Fruit fly (Drosophila melanogaster) whole organism, embryonic: ENCODE results near the gene Sar1.

Experiments used
- Adf1 ChIP-seq: fragments of 200-800 bp; sonication (Bioruptor generic); IDR thresholded peaks from 2 replicates; pipeline ENCODE4 v1.3.6; 2022; ENCODE audit warnings: missing biosample characterization, missing genetic modification characterization
- CG10147 ChIP-seq: fragments of 200-800 bp; sonication (Bioruptor generic); optimal IDR thresholded peaks from 2 replicates; lab custom pipeline; 2019; ENCODE audit warnings: missing biosample characterization, mild to moderate bottlenecking, missing genetic modification characterization, moderate library complexity
- CG12942 ChIP-seq: fragments of 200-800 bp; sonication (Bioruptor generic); optimal IDR thresholded peaks from 3 replicates; lab custom pipeline; 2016; ENCODE audit warnings: missing biosample characterization, missing genetic modification characterization
- CG13624 ChIP-seq: fragments of 200-800 bp; sonication (Bioruptor generic); optimal IDR thresholded peaks from 2 replicates; lab custom pipeline; 2016; ENCODE audit warnings: missing biosample characterization, missing genetic modification characterization
- CG14710 ChIP-seq: fragments of 200-800 bp; sonication (Bioruptor generic); optimal IDR thresholded peaks from 3 replicates; lab custom pipeline; 2019; ENCODE audit warnings: missing biosample characterization, mild to moderate bottlenecking, missing genetic modification characterization, moderate library complexity
- CG14860 ChIP-seq: fragments of 200-800 bp; sonication (Bioruptor generic); IDR thresholded peaks from 3 replicates; pipeline ENCODE4 v1.3.6; 2022; ENCODE audit warnings: missing biosample characterization, missing genetic modification characterization; ENCODE audit not compliant: partially characterized antibody
- CG15514 ChIP-seq: fragments of 200-800 bp; sonication (Bioruptor generic); optimal IDR thresholded peaks from 3 replicates; lab custom pipeline; 2017; ENCODE audit warnings: missing biosample characterization, missing genetic modification characterization, mild to moderate bottlenecking, moderate library complexity, missing genetic modification reagents
- CG1647 ChIP-seq: fragments of 200-800 bp; sonication (Bioruptor generic); optimal IDR thresholded peaks from 3 replicates; lab custom pipeline; 2016; ENCODE audit warnings: missing biosample characterization, missing genetic modification characterization
- CG17186 ChIP-seq: fragments of 200-800 bp; sonication (Bioruptor generic); optimal IDR thresholded peaks from 3 replicates; lab custom pipeline; 2017; ENCODE audit warnings: missing biosample characterization, missing genetic modification reagents, missing genetic modification characterization
- CG17361 ChIP-seq: fragments of 200-800 bp; sonication (Bioruptor generic); IDR thresholded peaks from 3 replicates; pipeline ENCODE4 v1.3.6; 2022; ENCODE audit warnings: missing biosample characterization, missing genetic modification characterization
- CG18619 ChIP-seq: fragments of 200-800 bp; sonication (Bioruptor generic); optimal IDR thresholded peaks from 3 replicates; lab custom pipeline; 2017; ENCODE audit warnings: missing biosample characterization, mild to moderate bottlenecking, missing genetic modification characterization
- CG2120 ChIP-seq: fragments of 200-800 bp; sonication (Bioruptor generic); optimal IDR thresholded peaks from 3 replicates; lab custom pipeline; 2016; ENCODE audit warnings: missing biosample characterization, missing genetic modification characterization
- CG34376 ChIP-seq: fragments of 200-800 bp; sonication (Bioruptor generic); optimal IDR thresholded peaks from 2 replicates; lab custom pipeline; 2018; ENCODE audit warnings: missing biosample characterization, mild to moderate bottlenecking, missing genetic modification characterization
- CG4730 ChIP-seq: fragments of 200-800 bp; sonication (Bioruptor generic); IDR thresholded peaks from 2 replicates; pipeline ENCODE4 v1.3.6; 2022; ENCODE audit warnings: missing biosample characterization, missing genetic modification characterization
- CG6254 ChIP-seq: fragments of 200-800 bp; sonication (Bioruptor generic); optimal IDR thresholded peaks from 3 replicates; lab custom pipeline; 2017; ENCODE audit warnings: mild to moderate bottlenecking, missing biosample characterization, missing genetic modification reagents, missing genetic modification characterization
- CG6689 ChIP-seq: fragments of 200-800 bp; sonication (Bioruptor generic); IDR thresholded peaks from 2 replicates; pipeline ENCODE4 v1.3.6; 2022; ENCODE audit warnings: missing biosample characterization, missing genetic modification characterization
- CG7963 ChIP-seq: fragments of 200-800 bp; sonication (Bioruptor generic); IDR thresholded peaks from 3 replicates; pipeline ENCODE4 v1.3.6; 2022; ENCODE audit warnings: missing biosample characterization, missing genetic modification characterization; ENCODE audit not compliant: partially characterized antibody
- CG9609 ChIP-seq: fragments of 200-800 bp; sonication (Bioruptor generic); optimal IDR thresholded peaks from 3 replicates; lab custom pipeline; 2016; ENCODE audit warnings: missing biosample characterization, missing genetic modification characterization
- Dad ChIP-seq: fragments of 200-800 bp; sonication (Bioruptor generic); optimal IDR thresholded peaks from 3 replicates; lab custom pipeline; 2016; ENCODE audit warnings: missing biosample characterization, missing genetic modification characterization
- Dfd ChIP-seq, 2 experiments: fragments of >200 bp; optimal IDR thresholded peaks; 2 replicates each; lab custom pipeline; 2017; ENCODE audit warnings: missing biosample characterization in 2 of 2, missing genetic modification characterization in 2 of 2
- Dip2 ChIP-seq: fragments of 200-800 bp; sonication (Bioruptor generic); IDR thresholded peaks from 2 replicates; pipeline ENCODE4 v1.3.6; 2022; ENCODE audit warnings: missing biosample characterization, missing genetic modification characterization
- E2f1 ChIP-seq: fragments of 200-800 bp; sonication (Bioruptor generic); IDR thresholded peaks from 2 replicates; pipeline ENCODE4 v1.3.6; 2022; ENCODE audit warnings: missing biosample characterization, missing genetic modification characterization
- Eip74EF ChIP-seq, 2 experiments: fragments of 200-800 bp in 1 of 2; fragments of >200 bp in 1 of 2; sonication (Bioruptor generic) in 1 of 2; optimal IDR thresholded peaks; 2 replicates each; lab custom pipeline; 2017 to 2019; ENCODE audit warnings: missing biosample characterization in 2 of 2, missing genetic modification characterization in 2 of 2, mild to moderate bottlenecking in 1 of 2, moderate library complexity in 1 of 2
- HLH54F ChIP-seq: fragments of 200-800 bp; sonication (Bioruptor generic); optimal IDR thresholded peaks from 3 replicates; lab custom pipeline; 2016; ENCODE audit warnings: missing biosample characterization, missing genetic modification characterization
- Lim3 ChIP-seq: fragments of 200-800 bp; sonication (Bioruptor generic); IDR thresholded peaks from 2 replicates; pipeline ENCODE4 v1.3.6; 2022; ENCODE audit warnings: missing biosample characterization, missing genetic modification characterization
- NfI ChIP-seq: fragments of 200-800 bp; sonication (Bioruptor generic); optimal IDR thresholded peaks from 3 replicates; lab custom pipeline; 2018; ENCODE audit warnings: missing biosample characterization, mild to moderate bottlenecking, missing genetic modification characterization, moderate library complexity
- Rfx ChIP-seq: fragments of 200-800 bp; sonication (Bioruptor generic); IDR thresholded peaks from 2 replicates; pipeline ENCODE4 v1.3.6; 2022; ENCODE audit warnings: missing biosample characterization, missing genetic modification characterization
- amos ChIP-seq: fragments of 200-800 bp; sonication (Bioruptor generic); IDR thresholded peaks from 2 replicates; pipeline ENCODE4 v1.3.6; 2022; ENCODE audit warnings: missing biosample characterization, missing genetic modification characterization; ENCODE audit not compliant: partially characterized antibody
- ara ChIP-seq: fragments of 200-800 bp; sonication (Bioruptor generic); IDR thresholded peaks from 2 replicates; pipeline ENCODE4 v1.3.6; 2022; ENCODE audit warnings: missing biosample characterization, missing genetic modification characterization
- ash1 ChIP-seq: fragments of 200-800 bp; sonication (Bioruptor generic); optimal IDR thresholded peaks from 2 replicates; lab custom pipeline; 2018; ENCODE audit warnings: missing biosample characterization, mild to moderate bottlenecking, missing genetic modification characterization
- ato ChIP-seq: fragments of 200-800 bp; sonication (Bioruptor generic); IDR thresholded peaks from 2 replicates; pipeline ENCODE4 v1.3.6; 2022; ENCODE audit warnings: missing biosample characterization, missing genetic modification characterization; ENCODE audit not compliant: partially characterized antibody
- bab2 ChIP-seq: fragments of 200-800 bp; sonication (Bioruptor generic); optimal IDR thresholded peaks from 2 replicates; lab custom pipeline; 2016; ENCODE audit warnings: missing biosample characterization, missing genetic modification characterization
- bcd ChIP-seq: fragments of 200-800 bp; sonication (Bioruptor generic); optimal IDR thresholded peaks from 2 replicates; lab custom pipeline; 2017; ENCODE audit warnings: missing biosample characterization, mild to moderate bottlenecking, missing genetic modification characterization
- br ChIP-seq: fragments of >200 bp; optimal IDR thresholded peaks from 2 replicates; lab custom pipeline; 2017
- cg ChIP-seq: fragments of 200-800 bp; sonication (Bioruptor generic); optimal IDR thresholded peaks from 3 replicates; lab custom pipeline; 2019; ENCODE audit warnings: missing biosample characterization, mild to moderate bottlenecking, missing genetic modification characterization, moderate library complexity
- chif ChIP-seq, 2 experiments: fragments of 200-800 bp; sonication (Bioruptor generic); optimal IDR thresholded peaks; 3 replicates each; lab custom pipeline; 2016; ENCODE audit warnings: missing biosample characterization in 2 of 2, missing genetic modification characterization in 2 of 2
- dan ChIP-seq: fragments of 200-800 bp; sonication (Bioruptor generic); IDR thresholded peaks from 2 replicates; pipeline ENCODE4 v1.3.6; 2022; ENCODE audit warnings: missing biosample characterization, missing genetic modification characterization
- dm ChIP-seq: fragments of 200-800 bp; sonication (Bioruptor generic); optimal IDR thresholded peaks from 3 replicates; lab custom pipeline; 2016; ENCODE audit warnings: missing biosample characterization, missing genetic modification characterization
- dysf ChIP-seq: fragments of 200-800 bp; sonication (Bioruptor generic); IDR thresholded peaks from 3 replicates; pipeline ENCODE4 v1.3.6; 2022; ENCODE audit warnings: missing biosample characterization, missing genetic modification characterization
- ftz-f1 ChIP-seq: fragments of 200-800 bp; sonication (Bioruptor generic); optimal IDR thresholded peaks from 2 replicates; lab custom pipeline; 2016; ENCODE audit warnings: missing biosample characterization, missing genetic modification characterization
- gce ChIP-seq: fragments of 200-800 bp; sonication (Bioruptor generic); IDR thresholded peaks from 3 replicates; pipeline ENCODE4 v1.3.6; 2022; ENCODE audit warnings: missing biosample characterization, missing genetic modification characterization
- h ChIP-seq: fragments of >200 bp; optimal IDR thresholded peaks from 2 replicates; lab custom pipeline; 2017
- hb ChIP-seq: fragments of 200-800 bp; sonication (Bioruptor generic); IDR thresholded peaks from 3 replicates; pipeline ENCODE4 v1.3.6; 2022; ENCODE audit warnings: missing biosample characterization, missing genetic modification characterization; ENCODE audit not compliant: partially characterized antibody
- nmo ChIP-seq: fragments of 200-800 bp; sonication (Bioruptor generic); optimal IDR thresholded peaks from 2 replicates; lab custom pipeline; 2018; ENCODE audit warnings: missing biosample characterization, mild to moderate bottlenecking, missing genetic modification characterization, moderate library complexity
- pan ChIP-seq, 4 experiments: fragments of >200 bp in 3 of 4; fragments of 200-800 bp in 1 of 4; sonication (Bioruptor generic) in 1 of 4; optimal IDR thresholded peaks in 3 of 4; IDR thresholded peaks in 1 of 4; 2 replicates each; pipeline versions ENCODE4 v1.3.6 to Lab custom; 2017 to 2022; ENCODE audit warnings: missing biosample characterization in 2 of 4, missing genetic modification characterization in 2 of 4, mixed read lengths in 1 of 4
- psq ChIP-seq: fragments of 200-800 bp; sonication (Bioruptor generic); optimal IDR thresholded peaks from 2 replicates; lab custom pipeline; 2017; ENCODE audit warnings: missing biosample characterization, missing genetic modification characterization
- sqz ChIP-seq: fragments of 200-800 bp; sonication (Bioruptor generic); optimal IDR thresholded peaks from 3 replicates; lab custom pipeline; 2018; ENCODE audit warnings: missing biosample characterization, mild to moderate bottlenecking, missing genetic modification characterization
- tgo ChIP-seq: fragments of 200-800 bp; sonication (Bioruptor generic); IDR thresholded peaks from 3 replicates; pipeline ENCODE4 v1.3.6; 2022; ENCODE audit warnings: missing biosample characterization, missing genetic modification characterization
- twi ChIP-seq: fragments of 200-800 bp; optimal IDR thresholded peaks from 2 replicates; lab custom pipeline; 2019; ENCODE audit warnings: missing biosample characterization, mild to moderate bottlenecking, missing genetic modification characterization, moderate library complexity
- zfh1 ChIP-seq: fragments of 200-800 bp; sonication (Bioruptor generic); IDR thresholded peaks from 3 replicates; pipeline ENCODE4 v1.3.6; 2022; ENCODE audit warnings: missing biosample characterization, missing genetic modification characterization

Sar1 gene

DNA sequence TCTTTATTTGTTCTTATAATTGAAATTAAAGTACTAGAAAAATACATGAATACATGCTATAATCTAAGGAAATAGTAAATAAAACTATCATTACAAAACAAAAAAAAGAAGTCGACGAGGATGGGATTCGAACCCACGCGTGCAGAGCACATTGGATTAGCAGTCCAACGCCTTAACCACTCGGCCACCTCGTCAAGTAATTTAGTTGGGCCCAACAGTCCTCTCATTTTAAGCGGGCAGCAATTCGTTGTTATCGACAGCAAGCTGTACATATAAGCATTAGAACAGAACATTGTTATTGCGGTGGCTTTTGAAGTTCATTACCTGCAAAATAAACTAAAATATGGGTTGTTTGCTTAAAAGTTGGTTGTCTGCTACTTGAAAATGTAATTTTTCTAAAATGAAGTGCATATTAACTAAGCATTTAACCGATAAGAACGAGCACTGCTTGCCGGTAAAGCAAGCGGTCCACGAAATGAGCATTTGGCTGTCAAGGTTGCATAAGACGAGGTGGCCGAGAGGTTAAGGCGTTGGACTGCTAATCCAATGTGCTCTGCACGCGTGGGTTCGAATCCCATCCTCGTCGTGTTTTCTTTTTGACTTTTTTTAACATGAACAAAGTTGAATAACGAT, 40.7 kb downstream of the Sar1 start (continued):
- TF ChIP-seq twi (tag; lab: Kevin White, UChicago) (no peak), dm (GFP tag; lab: Kevin White, UChicago) (no peak), dan (GFP tag; lab: Robert Waterston, UW) (no peak), CG6254 (GFP tag; lab: Kevin White, UChicago) (no peak), sqz (GFP tag; lab: Kevin White, UChicago) (no peak), tgo (GFP tag; lab: Robert Waterston, UW) (no peak), CG18619 (GFP tag; lab: Kevin White, UChicago) (no peak), chif (GFP tag; optimal IDR thresholded peaks at IDR 0.05; lab: Kevin White, UChicago) (no peak), CG10147 (GFP tag; lab: Kevin White, UChicago) (peak; percentile 21), cg (GFP tag; lab: Kevin White, UChicago) (no peak), CG2120 (GFP tag; lab: Kevin White, UChicago) (no peak), dysf (GFP tag; lab: Robert Waterston, UW) (no peak), CG34376 (peak; percentile 23), ato (GFP tag; lab: Robert Waterston, UW) (peak; percentile 74), h (lab: Kevin White, UChicago) (no peak), br (lab: Kevin White, UChicago) (no peak), ftz-f1 (GFP tag; lab: Kevin White, UChicago) (peak; percentile 84), Dip2 (no peak), nmo (peak; percentile 22), CG15514 (GFP tag; lab: Kevin White, UChicago) (no peak), Adf1 (GFP tag; lab: Robert Waterston, UW) (no peak), CG17186 (GFP tag; lab: Kevin White, UChicago) (no peak), Rfx (no peak), amos (GFP tag; lab: Robert Waterston, UW) (peak; percentile 77), ash1 (no peak), CG14860 (GFP tag; lab: Robert Waterston, UW) (peak; percentile 88), zfh1 (no peak), NfI (GFP tag; lab: Kevin White, UChicago) (no peak), CG12942 (GFP tag; lab: Kevin White, UChicago) (no peak), E2f1 (GFP tag; lab: Robert Waterston, UW) (no peak), Eip74EF (GFP tag; optimal IDR thresholded peaks at IDR 0.05; lab: Kevin White, UChicago) (peak; percentile 4 to 99), pan (optimal IDR thresholded peaks at IDR 0.05; lab: Kevin White, UChicago) (no peak), pan (GFP tag; optimal IDR thresholded peaks at IDR 0.05 in 1 of 2, IDR thresholded peaks at IDR 0.05 in 1 of 2) (peak in 1 of 2 experiments; percentile 12), ara (GFP tag; lab: Robert Waterston, UW) (no peak), psq (GFP tag; lab: Kevin White, UChicago) (no peak), CG4730 (no peak), CG7963 (GFP tag; lab: Robert Waterston, UW) (peak; percentile 88), hb (GFP tag; lab: Robert Waterston, UW) (peak; percentile 84), HLH54F (GFP tag; lab: Kevin White, UChicago) (no peak), Dad (no peak), CG17361 (GFP tag; lab: Robert Waterston, UW) (no peak), CG13624 (GFP tag; lab: Kevin White, UChicago) (no peak), CG14710 (tag; lab: Kevin White, UChicago) (peak; percentile 5), Dfd (GFP tag; optimal IDR thresholded peaks at IDR 0.05; lab: Kevin White, UChicago) (peak in 1 of 2 experiments; percentile 93), gce (GFP tag; lab: Robert Waterston, UW) (no peak), CG9609 (GFP tag; lab: Kevin White, UChicago) (no peak), CG6689 (GFP tag; lab: Robert Waterston, UW) (no peak), CG1647 (no peak), Lim3 (GFP tag; lab: Robert Waterston, UW) (no peak), bab2 (no peak), bcd (no peak)
